Fruit fly (Drosophila melanogaster) whole organism, wandering third instar larva: ENCODE results near the gene mwh.

Experiments
- Abd-B ChIP-seq: fragments of >200 bp; optimal IDR thresholded peaks from 2 replicates; lab custom pipeline; 2017; ENCODE audit warnings: missing biosample characterization, missing genetic modification characterization
- Dif ChIP-seq: fragments of 200-275, 200-300 bp; sonication (Bioruptor generic); optimal IDR thresholded peaks from 2 replicates; lab custom pipeline; 2018; ENCODE audit warnings: missing biosample characterization, missing genetic modification characterization; ENCODE audit not compliant: partially characterized antibody
- Rel ChIP-seq, 2 experiments: fragments of 200-800 bp; sonication (Bioruptor generic) in 1 of 2; optimal IDR thresholded peaks; 2 replicates in 1 of 2; 3 replicates in 1 of 2; lab custom pipeline; 2016 to 2019; ENCODE audit warnings: mild to moderate bottlenecking in 2 of 2, missing biosample characterization in 2 of 2, missing genetic modification characterization in 2 of 2, moderate library complexity in 1 of 2
- Vsx2 ChIP-seq: fragments of 200-300, 225-300 bp; sonication (Bioruptor generic); optimal IDR thresholded peaks from 2 replicates; lab custom pipeline; 2018; ENCODE audit warnings: missing biosample characterization, missing genetic modification characterization; ENCODE audit not compliant: partially characterized antibody
- brk ChIP-seq: fragments of 200-800 bp; sonication (Bioruptor generic); optimal IDR thresholded peaks from 2 replicates; lab custom pipeline; 2016; ENCODE audit warnings: missing biosample characterization, mild to moderate bottlenecking, missing genetic modification characterization
- dl ChIP-seq, 2 experiments: fragments of 175-275, 200-275 bp in 1 of 2; fragments of 200-275 bp in 1 of 2; sonication (Bioruptor generic); optimal IDR thresholded peaks; lab custom pipeline; 2018; ENCODE audit warnings: mild to moderate bottlenecking in 2 of 2, missing biosample characterization in 2 of 2, missing genetic modification characterization in 2 of 2, moderate library complexity in 2 of 2; ENCODE audit not compliant: partially characterized antibody in 2 of 2, insufficient read depth in 1 of 2
- dsf ChIP-seq: sonication (Bioruptor generic); optimal IDR thresholded peaks from 2 replicates; lab custom pipeline; 2016; ENCODE audit warnings: missing biosample characterization, missing genetic modification characterization, borderline replicate concordance
- fru ChIP-seq: fragments of 200-800 bp; sonication (Bioruptor generic); optimal IDR thresholded peaks from 3 replicates; lab custom pipeline; 2016; ENCODE audit warnings: missing biosample characterization, mild to moderate bottlenecking, missing genetic modification characterization
- jim ChIP-seq: fragments of 175-275, 200-325 bp; sonication (Bioruptor generic); optimal IDR thresholded peaks from 2 replicates; lab custom pipeline; 2016; ENCODE audit warnings: missing biosample characterization, mild to moderate bottlenecking, missing genetic modification characterization
- sage ChIP-seq: fragments of 200-800 bp; sonication (Bioruptor generic); optimal IDR thresholded peaks from 2 replicates; lab custom pipeline; 2016; ENCODE audit warnings: missing biosample characterization, mild to moderate bottlenecking, missing genetic modification characterization
- usp ChIP-seq: fragments of >200 bp; optimal IDR thresholded peaks from 2 replicates; lab custom pipeline; 2017; ENCODE audit warnings: missing biosample characterization, missing genetic modification characterization

- TF ChIP-seq usp (GFP tag; lab: Kevin White, UChicago), result no peak
- TF ChIP-seq Rel (GFP tag; optimal IDR thresholded peaks at IDR 0.05; lab: Kevin White, UChicago), result no peak
- no peak for TF ChIP-seq Rel (tag; optimal IDR thresholded peaks at IDR 0.05; lab: Kevin White, UChicago)
- no peak for TF ChIP-seq brk
- TF ChIP-seq Dif (GFP tag; lab: Kevin White, UChicago), result no peak
- TF ChIP-seq dsf (GFP tag; lab: Kevin White, UChicago), result no peak
- TF ChIP-seq Abd-B (GFP tag; lab: Kevin White, UChicago), result no peak
- TF ChIP-seq sage (GFP tag; lab: Kevin White, UChicago), result no peak
- no peak for TF ChIP-seq jim (GFP tag; lab: Kevin White, UChicago)
- no peak for TF ChIP-seq fru (GFP tag; lab: Kevin White, UChicago)
- TF ChIP-seq dl (GFP tag; optimal IDR thresholded peaks at IDR 0.05; lab: Kevin White, UChicago; ENCODE audit: insufficient read depth in 1 of 2, partially characterized antibody in 2 of 2), result no peak
- no peak for TF ChIP-seq Vsx2 (GFP tag; lab: Kevin White, UChicago)
Measured at dm6 chr3L:1195202-1195601, 5.4 kb upstream of the mwh start, which contains the start of gene LysX.
